Fruit fly (Drosophila melanogaster) whole organism, embryonic: Measurements from ENCODE around the gene Hsp110.

Source experiments
- Awh ChIP-seq: fragments of 200-800 bp; sonication (Bioruptor generic); IDR thresholded peaks from 2 replicates; pipeline ENCODE4, ENCODE4 v1.3.6; 2022; ENCODE audit warnings: missing biosample characterization, missing genetic modification characterization
- BtbVII ChIP-seq: fragments of 200-800 bp; sonication (Bioruptor generic); optimal IDR thresholded peaks from 3 replicates; lab custom pipeline; 2017; ENCODE audit warnings: missing biosample characterization, mild to moderate bottlenecking, missing genetic modification characterization
- CG12071 ChIP-seq: fragments of 200-800 bp; sonication (Bioruptor generic); optimal IDR thresholded peaks from 3 replicates; lab custom pipeline; 2018; ENCODE audit warnings: missing biosample characterization, mild to moderate bottlenecking, missing genetic modification characterization
- CG12299 ChIP-seq: fragments of 200-800 bp; sonication (Bioruptor generic); optimal IDR thresholded peaks from 2 replicates; lab custom pipeline; 2018; ENCODE audit warnings: missing biosample characterization, mild to moderate bottlenecking, missing genetic modification characterization
- CG14441 ChIP-seq: fragments of 200-800 bp; sonication (Bioruptor generic); IDR thresholded peaks from 2 replicates; pipeline ENCODE4 v1.3.6; 2022; ENCODE audit warnings: missing biosample characterization, missing genetic modification characterization
- CG1602 ChIP-seq: fragments of 200-800 bp; sonication (Bioruptor generic); optimal IDR thresholded peaks from 3 replicates; lab custom pipeline; 2016; ENCODE audit warnings: missing biosample characterization, missing genetic modification characterization
- CG16815 ChIP-seq: fragments of 200-800 bp; sonication (Bioruptor generic); optimal IDR thresholded peaks from 3 replicates; lab custom pipeline; 2017; ENCODE audit warnings: missing biosample characterization, mild to moderate bottlenecking, missing genetic modification characterization
- CG16863 ChIP-seq: fragments of 200-800 bp; sonication (Bioruptor generic); optimal IDR thresholded peaks from 3 replicates; lab custom pipeline; 2016; ENCODE audit warnings: missing biosample characterization, missing genetic modification characterization
- CG17385 ChIP-seq: fragments of 200-800 bp; sonication (Bioruptor generic); optimal IDR thresholded peaks from 3 replicates; lab custom pipeline; 2018; ENCODE audit warnings: missing biosample characterization, mild to moderate bottlenecking, missing genetic modification characterization
- CG17912 ChIP-seq: fragments of 200-800 bp; sonication (Bioruptor generic); optimal IDR thresholded peaks from 2 replicates; lab custom pipeline; 2018; ENCODE audit warnings: missing biosample characterization, mild to moderate bottlenecking, missing genetic modification characterization
- CG2120 ChIP-seq: fragments of 200-800 bp; sonication (Bioruptor generic); optimal IDR thresholded peaks from 3 replicates; lab custom pipeline; 2016; ENCODE audit warnings: missing biosample characterization, missing genetic modification characterization
- CG2889 ChIP-seq: fragments of 200-800 bp; sonication (Bioruptor generic); IDR thresholded peaks from 3 replicates; pipeline ENCODE4 v1.3.6; 2022; ENCODE audit warnings: missing biosample characterization, missing genetic modification characterization
- CG30020 ChIP-seq: fragments of 200-800 bp; optimal IDR thresholded peaks from 2 replicates; lab custom pipeline; 2019; ENCODE audit warnings: missing biosample characterization, mild to moderate bottlenecking, missing genetic modification characterization, moderate library complexity
- CG3281 ChIP-seq: fragments of 200-800 bp; sonication (Bioruptor generic); optimal IDR thresholded peaks from 3 replicates; lab custom pipeline; 2017; ENCODE audit warnings: missing biosample characterization, mild to moderate bottlenecking, missing genetic modification characterization
- CG34224 ChIP-seq: fragments of 200-800 bp; sonication (Bioruptor generic); IDR thresholded peaks from 3 replicates; pipeline ENCODE4 v1.3.6; 2022; ENCODE audit warnings: missing biosample characterization, missing genetic modification characterization; ENCODE audit not compliant: partially characterized antibody
- CG34376 ChIP-seq: fragments of 200-800 bp; sonication (Bioruptor generic); optimal IDR thresholded peaks from 2 replicates; lab custom pipeline; 2018; ENCODE audit warnings: missing biosample characterization, mild to moderate bottlenecking, missing genetic modification characterization
- CG3847 ChIP-seq: fragments of 200-800 bp; sonication (Bioruptor generic); IDR thresholded peaks from 2 replicates; pipeline ENCODE4 v1.3.6; 2022; ENCODE audit warnings: missing biosample characterization, missing genetic modification characterization
- CG4404 ChIP-seq: fragments of 200-800 bp; sonication (Bioruptor generic); IDR thresholded peaks from 2 replicates; pipeline ENCODE4 v1.3.6; 2022; ENCODE audit warnings: missing biosample characterization, missing genetic modification characterization
- CG5245 ChIP-seq: fragments of 200-800 bp; sonication (Bioruptor generic); optimal IDR thresholded peaks from 3 replicates; lab custom pipeline; 2016; ENCODE audit warnings: missing biosample characterization, missing genetic modification characterization
- CG6689 ChIP-seq: fragments of 200-800 bp; sonication (Bioruptor generic); IDR thresholded peaks from 2 replicates; pipeline ENCODE4 v1.3.6; 2022; ENCODE audit warnings: missing biosample characterization, missing genetic modification characterization
- CG7987 ChIP-seq: fragments of 200-800 bp; sonication (Bioruptor generic); optimal IDR thresholded peaks from 2 replicates; lab custom pipeline; 2018; ENCODE audit warnings: missing biosample characterization, mild to moderate bottlenecking, missing genetic modification characterization, moderate library complexity
- CrebB ChIP-seq: fragments of 200-800 bp; sonication (Bioruptor generic); optimal IDR thresholded peaks from 3 replicates; lab custom pipeline; 2018; ENCODE audit warnings: missing biosample characterization, mild to moderate bottlenecking, missing genetic modification characterization
- Doc2 ChIP-seq: fragments of 200-800 bp; sonication (Bioruptor generic); IDR thresholded peaks from 2 replicates; pipeline ENCODE4 v1.3.6; 2022; ENCODE audit warnings: missing biosample characterization, missing genetic modification characterization
- E2f1 ChIP-seq: fragments of 200-800 bp; sonication (Bioruptor generic); IDR thresholded peaks from 2 replicates; pipeline ENCODE4 v1.3.6; 2022; ENCODE audit warnings: missing biosample characterization, missing genetic modification characterization
- Eip74EF ChIP-seq, 2 experiments: fragments of 200-800 bp in 1 of 2; fragments of >200 bp in 1 of 2; sonication (Bioruptor generic) in 1 of 2; optimal IDR thresholded peaks; 2 replicates each; lab custom pipeline; 2017 to 2019; ENCODE audit warnings: missing biosample characterization in 2 of 2, missing genetic modification characterization in 2 of 2, mild to moderate bottlenecking in 1 of 2, moderate library complexity in 1 of 2
- Ets97D ChIP-seq: fragments of 200-800 bp; sonication (Bioruptor generic); optimal IDR thresholded peaks from 3 replicates; lab custom pipeline; 2016; ENCODE audit warnings: missing biosample characterization, missing genetic modification characterization
- HLH3B ChIP-seq: fragments of 200-800 bp; sonication (Bioruptor generic); IDR thresholded peaks from 2 replicates; pipeline ENCODE4 v1.3.6; 2022; ENCODE audit warnings: missing biosample characterization, missing genetic modification characterization
- Hr3 ChIP-seq: fragments of 200-800 bp; sonication (Bioruptor generic); optimal IDR thresholded peaks from 3 replicates; lab custom pipeline; 2016; ENCODE audit warnings: missing biosample characterization, missing genetic modification characterization
- Lim3 ChIP-seq: fragments of 200-800 bp; sonication (Bioruptor generic); IDR thresholded peaks from 2 replicates; pipeline ENCODE4 v1.3.6; 2022; ENCODE audit warnings: missing biosample characterization, missing genetic modification characterization
- MTF-1 ChIP-seq: fragments of 200-800 bp; sonication (Bioruptor generic); optimal IDR thresholded peaks from 2 replicates; lab custom pipeline; 2018; ENCODE audit warnings: missing biosample characterization, mild to moderate bottlenecking, missing genetic modification characterization, borderline replicate concordance
- Myb ChIP-seq: fragments of 200-800 bp; sonication (Bioruptor generic); optimal IDR thresholded peaks from 2 replicates; lab custom pipeline; 2016; ENCODE audit warnings: missing biosample characterization, missing genetic modification characterization
- Scr ChIP-seq: fragments of 200-800 bp; sonication (Bioruptor generic); IDR thresholded peaks from 2 replicates; pipeline ENCODE4 v1.3.6; 2022; ENCODE audit warnings: missing biosample characterization, missing genetic modification characterization; ENCODE audit not compliant: partially characterized antibody
- Side ChIP-seq: fragments of 200-800 bp; sonication (Bioruptor generic); optimal IDR thresholded peaks from 2 replicates; lab custom pipeline; 2016; ENCODE audit warnings: missing biosample characterization, missing genetic modification characterization
- Trl ChIP-seq, 3 experiments: fragments of >200 bp in 2 of 3; fragments of 200-800 bp in 1 of 3; sonication (Bioruptor generic) in 1 of 3; optimal IDR thresholded peaks; 2 replicates in 1 of 3; 3 replicates in 2 of 3; lab custom pipeline; 2016 to 2017; ENCODE audit warnings: missing biosample characterization in 1 of 3, missing genetic modification characterization in 1 of 3
- Xrp1 ChIP-seq: fragments of 200-800 bp; sonication (Bioruptor generic); IDR thresholded peaks from 2 replicates; pipeline ENCODE4 v1.3.6; 2022; ENCODE audit warnings: missing biosample characterization, missing genetic modification characterization
- ara ChIP-seq: fragments of 200-800 bp; sonication (Bioruptor generic); IDR thresholded peaks from 2 replicates; pipeline ENCODE4 v1.3.6; 2022; ENCODE audit warnings: missing biosample characterization, missing genetic modification characterization
- bab2 ChIP-seq: fragments of 200-800 bp; sonication (Bioruptor generic); optimal IDR thresholded peaks from 2 replicates; lab custom pipeline; 2016; ENCODE audit warnings: missing biosample characterization, missing genetic modification characterization
- dmrt99B ChIP-seq: fragments of 200-800 bp; sonication (Bioruptor generic); optimal IDR thresholded peaks from 2 replicates; lab custom pipeline; 2018; ENCODE audit warnings: missing biosample characterization, mild to moderate bottlenecking, missing genetic modification characterization, moderate library complexity
- gfzf ChIP-seq: fragments of 200-800 bp; sonication (Bioruptor generic); optimal IDR thresholded peaks from 2 replicates; lab custom pipeline; 2016; ENCODE audit warnings: missing biosample characterization, mild to moderate bottlenecking, missing genetic modification characterization, moderate library complexity
- gsb ChIP-seq: fragments of 200-800 bp; sonication (Bioruptor generic); IDR thresholded peaks from 2 replicates; pipeline ENCODE4 v1.3.6; 2022; ENCODE audit warnings: missing biosample characterization, missing genetic modification characterization
- ind ChIP-seq: fragments of 200-800 bp; sonication (Bioruptor generic); optimal IDR thresholded peaks from 3 replicates; lab custom pipeline; 2016; ENCODE audit warnings: missing biosample characterization, missing genetic modification characterization
- jumu ChIP-seq: fragments of 200-800 bp; sonication (Bioruptor generic); optimal IDR thresholded peaks from 3 replicates; lab custom pipeline; 2016; ENCODE audit warnings: missing biosample characterization, missing genetic modification characterization
- kah ChIP-seq: fragments of 200-800 bp; sonication (Bioruptor generic); optimal IDR thresholded peaks from 2 replicates; lab custom pipeline; 2018; ENCODE audit warnings: missing biosample characterization, mild to moderate bottlenecking, missing genetic modification characterization
- nau ChIP-seq: fragments of 200-800 bp; sonication (Bioruptor generic); optimal IDR thresholded peaks from 3 replicates; lab custom pipeline; 2017; ENCODE audit warnings: missing biosample characterization, mild to moderate bottlenecking, missing genetic modification characterization, missing genetic modification reagents
- nmo ChIP-seq: fragments of 200-800 bp; sonication (Bioruptor generic); optimal IDR thresholded peaks from 2 replicates; lab custom pipeline; 2018; ENCODE audit warnings: missing biosample characterization, mild to moderate bottlenecking, missing genetic modification characterization, moderate library complexity
- org-1 ChIP-seq: fragments of 200-800 bp; sonication (Bioruptor generic); optimal IDR thresholded peaks from 2 replicates; lab custom pipeline; 2017; ENCODE audit warnings: missing biosample characterization, missing genetic modification characterization
- phol ChIP-seq: fragments of 200-800 bp; sonication (Bioruptor generic); optimal IDR thresholded peaks from 3 replicates; lab custom pipeline; 2018; ENCODE audit warnings: missing biosample characterization, mild to moderate bottlenecking, missing genetic modification characterization, moderate library complexity
- schlank ChIP-seq: fragments of 200-800 bp; sonication (Bioruptor generic); optimal IDR thresholded peaks from 2 replicates; lab custom pipeline; 2018; ENCODE audit warnings: missing biosample characterization, mild to moderate bottlenecking, missing genetic modification characterization
- zen2 ChIP-seq: fragments of 200-800 bp; sonication (Bioruptor generic); IDR thresholded peaks from 3 replicates; pipeline ENCODE4 v1.3.6; 2022; ENCODE audit warnings: missing biosample characterization, missing genetic modification characterization; ENCODE audit not compliant: partially characterized antibody

Hsp110 gene

dm6 chr3L:14001658-14002523 is 34.9 kb upstream of the Hsp110 start, which contains the start of the genes Nprl3 and upSET (continued):
- TF ChIP-seq Eip74EF (GFP tag; optimal IDR thresholded peaks at IDR 0.05; lab: Kevin White, UChicago): no peak
- no peak for TF ChIP-seq Awh (GFP tag; lab: Robert Waterston, UW)
- TF ChIP-seq CG16815: no peak
- no peak; the same call in 1 of the 2 replicates for TF ChIP-seq Xrp1 (GFP tag; lab: Robert Waterston, UW)
- TF ChIP-seq CG34224 (GFP tag; lab: Robert Waterston, UW): peak; percentile 81
- TF ChIP-seq gsb (GFP tag; lab: Robert Waterston, UW): no peak
- no peak for TF ChIP-seq CG6689 (GFP tag; lab: Robert Waterston, UW)
- peak; percentile 52 for TF ChIP-seq phol (tag; lab: Kevin White, UChicago)
- TF ChIP-seq BtbVII (GFP tag; lab: Kevin White, UChicago): no peak
- peak; percentile 65 for TF ChIP-seq Ets97D
- TF ChIP-seq Hr3 (GFP tag; lab: Kevin White, UChicago): no peak
- TF ChIP-seq CG2889 (GFP tag; lab: Robert Waterston, UW): no peak
- no peak for TF ChIP-seq CG14441 (GFP tag; lab: Robert Waterston, UW)
- TF ChIP-seq CG1602: no peak
- no peak for TF ChIP-seq CrebB (tag; lab: Kevin White, UChicago)
- peak; percentile 87 for TF ChIP-seq Scr
- TF ChIP-seq CG7987 (GFP tag; lab: Kevin White, UChicago): no peak
- TF ChIP-seq bab2 (GFP tag; lab: Kevin White, UChicago): no peak
- TF ChIP-seq CG2120 (GFP tag; lab: Kevin White, UChicago): no peak
- no peak for TF ChIP-seq kah (GFP tag; lab: Kevin White, UChicago)
- no peak for TF ChIP-seq dmrt99B (tag; lab: Kevin White, UChicago)
- TF ChIP-seq CG17385: no peak
- TF ChIP-seq Doc2 (GFP tag; lab: Robert Waterston, UW): no peak
- TF ChIP-seq ind: no peak
- no peak for TF ChIP-seq CG5245
- peak; percentile 11 for TF ChIP-seq CG12299
- no peak for TF ChIP-seq CG34376 (GFP tag; lab: Kevin White, UChicago)
- TF ChIP-seq ara (GFP tag; lab: Robert Waterston, UW): no peak
- no peak for TF ChIP-seq org-1 (GFP tag; lab: Kevin White, UChicago)
- TF ChIP-seq CG16863 (GFP tag; lab: Kevin White, UChicago): no peak
- TF ChIP-seq nau (GFP tag; lab: Kevin White, UChicago): no peak
- no peak for TF ChIP-seq jumu
- no peak for TF ChIP-seq schlank (tag; lab: Kevin White, UChicago)
- peak; percentile 44; the same call in 1 of the 2 replicates for TF ChIP-seq CG3847 (GFP tag; lab: Robert Waterston, UW)
- TF ChIP-seq gfzf: peak; percentile 84
- TF ChIP-seq CG30020 (tag; lab: Kevin White, UChicago): peak; percentile 59
- no peak for TF ChIP-seq MTF-1 (GFP tag; lab: Kevin White, UChicago)
- peak; percentile 20; the same call in 1 of the 3 replicates for TF ChIP-seq zen2 (GFP tag; lab: Robert Waterston, UW)
- peak; percentile 26 for TF ChIP-seq CG17912 (GFP tag; lab: Kevin White, UChicago)
- TF ChIP-seq Myb: peak; percentile 6
- peak; percentile 51 for TF ChIP-seq nmo (GFP tag; lab: Kevin White, UChicago)
- TF ChIP-seq Side: no peak
- no peak for TF ChIP-seq Trl (optimal IDR thresholded peaks at IDR 0.05; lab: Kevin White, UChicago)
- no peak for TF ChIP-seq Trl (GFP tag; optimal IDR thresholded peaks at IDR 0.05; lab: Kevin White, UChicago)
- no peak for TF ChIP-seq CG12071 (GFP tag; lab: Kevin White, UChicago)
- no peak for TF ChIP-seq E2f1 (GFP tag; lab: Robert Waterston, UW)
- no peak for TF ChIP-seq CG3281 (GFP tag; lab: Kevin White, UChicago)
- no peak for TF ChIP-seq Lim3
- TF ChIP-seq CG4404 (GFP tag; lab: Robert Waterston, UW): no peak
- TF ChIP-seq HLH3B (GFP tag; lab: Robert Waterston, UW): no peak
